Worm (Caenorhabditis elegans) whole organism, young adult: Measurements from ENCODE around the gene hil-7.
"Not testable (repeated sequence)": the region's sequence is repeated elsewhere in the genome, so short reads cannot be mapped to it uniquely, and the experiment has no call there.

ENCODE experiments used
- B0336.3 ChIP-seq: fragments of 200-800 bp; sonication (Bioruptor generic); IDR thresholded peaks from 2 replicates; pipeline ENCODE4 v1.3.6; 2022; ENCODE audit warnings: missing genetic modification characterization, missing compliant biosample characterization
- C06A6.2 ChIP-seq: fragments of 200-800 bp; sonication (Bioruptor generic); conservative IDR thresholded peaks from 2 replicates; pipeline ENCODE4 v1.3.6; 2022; ENCODE audit warnings: missing genetic modification characterization, missing compliant biosample characterization
- C17E4.6 ChIP-seq: fragments of 200-800 bp; sonication (Bioruptor generic); IDR thresholded peaks from 2 replicates; pipeline ENCODE4 v1.3.6; 2022; ENCODE audit warnings: missing genetic modification reagents, missing genetic modification characterization, missing compliant biosample characterization
- F10E7.11 ChIP-seq: sonication (generic microtip); optimal IDR thresholded peaks from 2 replicates; lab custom pipeline; 2017; ENCODE audit warnings: mild to moderate bottlenecking, missing genetic modification characterization, moderate library complexity, missing compliant biosample characterization
- F22D6.2 ChIP-seq: sonication (generic microtip); optimal IDR thresholded peaks from 2 replicates; lab custom pipeline; 2016; ENCODE audit warnings: mild to moderate bottlenecking, missing genetic modification characterization, missing compliant biosample characterization
- F37B4.10 ChIP-seq: fragments of 200-800 bp; sonication (Bioruptor generic); IDR thresholded peaks from 2 replicates; pipeline ENCODE4 v1.3.6; 2022; ENCODE audit warnings: missing genetic modification characterization, missing compliant biosample characterization
- F57A8.1 ChIP-seq: fragments of 200-800 bp; sonication (Bioruptor generic); optimal IDR thresholded peaks from 2 replicates; lab custom pipeline; 2018; ENCODE audit warnings: mild to moderate bottlenecking, missing genetic modification characterization, moderate library complexity, missing compliant biosample characterization
- F57C9.4 ChIP-seq: sonication (generic microtip); optimal IDR thresholded peaks from 2 replicates; lab custom pipeline; 2017; ENCODE audit warnings: mild to moderate bottlenecking, missing genetic modification characterization, missing compliant biosample characterization
- K12H6.12 ChIP-seq: fragments of 200-800 bp; sonication (Bioruptor generic); optimal IDR thresholded peaks from 2 replicates; lab custom pipeline; 2018; ENCODE audit warnings: mild to moderate bottlenecking, missing genetic modification characterization, missing compliant biosample characterization
- Y79H2A.3 ChIP-seq: fragments of 200-800 bp; sonication (Bioruptor generic); conservative IDR thresholded peaks from 2 replicates; pipeline ENCODE4 v1.3.6; 2022; ENCODE audit warnings: missing genetic modification reagents, missing genetic modification characterization, missing compliant biosample characterization
- Y95B8A.8 ChIP-seq: fragments of 200-800 bp; sonication (Bioruptor generic); IDR thresholded peaks from 2 replicates; pipeline ENCODE4 v1.3.6; 2022; ENCODE audit warnings: missing genetic modification reagents, missing genetic modification characterization, missing compliant biosample characterization
- akir-1 ChIP-seq: fragments of 200-800 bp; sonication (Bioruptor generic); optimal IDR thresholded peaks from 2 replicates; lab custom pipeline; 2018; ENCODE audit warnings: mild to moderate bottlenecking, missing genetic modification characterization, moderate library complexity, missing compliant biosample characterization
- atf-7 ChIP-seq: sonication (generic microtip); optimal IDR thresholded peaks from 2 replicates; lab custom pipeline; 2017; ENCODE audit warnings: mild to moderate bottlenecking, missing genetic modification characterization, missing compliant biosample characterization
- athp-1 ChIP-seq: sonication (generic microtip); optimal IDR thresholded peaks from 2 replicates; lab custom pipeline; 2017; ENCODE audit warnings: mild to moderate bottlenecking, missing genetic modification characterization, missing compliant biosample characterization
- attf-3 ChIP-seq: fragments of 200-800 bp; sonication (Bioruptor generic); conservative IDR thresholded peaks from 2 replicates; pipeline ENCODE4 v1.3.6; 2022; ENCODE audit warnings: missing genetic modification reagents, missing genetic modification characterization, missing compliant biosample characterization
- attf-5 ChIP-seq: fragments of 200-800 bp; sonication (Bioruptor generic); optimal IDR thresholded peaks from 2 replicates; lab custom pipeline; 2018; ENCODE audit warnings: mild to moderate bottlenecking, missing genetic modification characterization, missing compliant biosample characterization
- ccch-3 ChIP-seq: fragments of 200-800 bp; sonication (Bioruptor generic); optimal IDR thresholded peaks from 2 replicates; lab custom pipeline; 2018; ENCODE audit warnings: mild to moderate bottlenecking, missing genetic modification characterization, missing compliant biosample characterization
- cebp-1 ChIP-seq, 2 experiments: fragments of 200-800 bp in 1 of 2; sonication (Bioruptor generic) in 1 of 2; sonication (generic microtip) in 1 of 2; IDR thresholded peaks in 1 of 2; optimal IDR thresholded peaks in 1 of 2; 2 replicates each; pipeline versions ENCODE4 v1.3.6 to Lab custom; 2017 to 2022; ENCODE audit warnings: missing compliant biosample characterization in 2 of 2, missing genetic modification characterization in 2 of 2, mild to moderate bottlenecking in 1 of 2, missing genetic modification reagents in 1 of 2, moderate library complexity in 1 of 2
- ceh-100 ChIP-seq: fragments of 200-800 bp; sonication (Bioruptor generic); IDR thresholded peaks from 2 replicates; pipeline ENCODE4 v1.3.6; 2022; ENCODE audit warnings: missing genetic modification reagents, missing genetic modification characterization, missing compliant biosample characterization
- ceh-91 ChIP-seq: fragments of 200-800 bp; sonication (Bioruptor generic); IDR thresholded peaks from 2 replicates; pipeline ENCODE4 v1.3.6; 2022; ENCODE audit warnings: missing genetic modification reagents, missing genetic modification characterization, missing compliant biosample characterization
- chd-7 ChIP-seq: sonication (generic microtip); optimal IDR thresholded peaks from 2 replicates; lab custom pipeline; 2016; ENCODE audit warnings: mild to moderate bottlenecking, missing genetic modification characterization, moderate library complexity, missing compliant biosample characterization
- dpff-1 ChIP-seq: sonication (generic microtip); optimal IDR thresholded peaks from 2 replicates; lab custom pipeline; 2017; ENCODE audit warnings: mild to moderate bottlenecking, missing genetic modification characterization, missing compliant biosample characterization
- egrh-3 ChIP-seq: fragments of 200-800 bp; sonication (Bioruptor generic); IDR thresholded peaks from 2 replicates; pipeline ENCODE4 v1.3.6; 2022; ENCODE audit warnings: missing genetic modification reagents, missing genetic modification characterization, missing compliant biosample characterization
- ekl-4 ChIP-seq: fragments of 200-800 bp; sonication (Bioruptor generic); IDR thresholded peaks from 2 replicates; pipeline ENCODE4 v1.3.6; 2022; ENCODE audit warnings: missing genetic modification reagents, missing genetic modification characterization, missing compliant biosample characterization
- him-1 ChIP-seq: sonication (generic microtip); optimal IDR thresholded peaks from 2 replicates; lab custom pipeline; 2016; ENCODE audit warnings: missing genotype, missing genetic modification reagents, missing genetic modification characterization, missing compliant biosample characterization
- let-526 ChIP-seq: fragments of 200-800 bp; sonication (Bioruptor generic); IDR thresholded peaks from 2 replicates; pipeline ENCODE4 v1.3.6; 2022; ENCODE audit warnings: missing genetic modification reagents, missing genetic modification characterization, missing compliant biosample characterization
- lsy-27 ChIP-seq: sonication (generic microtip); optimal IDR thresholded peaks from 2 replicates; lab custom pipeline; 2017; ENCODE audit warnings: missing genetic modification characterization, mild to moderate bottlenecking, missing compliant biosample characterization, antibody characterized with exemption, missing genotype, borderline replicate concordance; ENCODE audit not compliant: insufficient read depth
- mes-4 ChIP-seq: sonication (generic microtip); optimal IDR thresholded peaks from 2 replicates; lab custom pipeline; 2016; ENCODE audit warnings: missing genotype, missing genetic modification characterization, missing compliant biosample characterization
- nfyb-1 ChIP-seq: fragments of 200-800 bp; sonication (Bioruptor generic); IDR thresholded peaks from 2 replicates; pipeline ENCODE4 v1.3.6; 2022; ENCODE audit warnings: missing genetic modification reagents, missing genetic modification characterization, missing compliant biosample characterization
- nhr-179 ChIP-seq: sonication (generic microtip); optimal IDR thresholded peaks from 2 replicates; lab custom pipeline; 2016; ENCODE audit warnings: mild to moderate bottlenecking, missing genetic modification characterization, missing compliant biosample characterization
- nhr-27 ChIP-seq: fragments of 200-800 bp; sonication (Bioruptor generic); optimal IDR thresholded peaks from 2 replicates; lab custom pipeline; 2018; ENCODE audit warnings: mild to moderate bottlenecking, missing genetic modification characterization, moderate library complexity, missing compliant biosample characterization
- nhr-80 ChIP-seq: sonication (generic microtip); optimal IDR thresholded peaks from 2 replicates; lab custom pipeline; 2016; ENCODE audit warnings: missing genetic modification characterization, missing compliant biosample characterization
- rec-8 ChIP-seq, 2 experiments: sonication (generic microtip); optimal IDR thresholded peaks; 2 replicates each; lab custom pipeline; 2016; ENCODE audit warnings: mild to moderate bottlenecking in 2 of 2, missing genetic modification characterization in 2 of 2, missing genetic modification reagents in 2 of 2, missing genotype in 2 of 2, missing biosample characterization in 1 of 2, missing compliant biosample characterization in 1 of 2, moderate library complexity in 1 of 2
- sea-2 ChIP-seq: fragments of 200-800 bp; sonication (Bioruptor generic); IDR thresholded peaks from 2 replicates; pipeline ENCODE4 v1.3.6; 2022; ENCODE audit warnings: missing genetic modification characterization, missing compliant biosample characterization
- sptf-2 ChIP-seq: fragments of 200-800 bp; sonication (Bioruptor generic); optimal IDR thresholded peaks from 2 replicates; lab custom pipeline; 2018; ENCODE audit warnings: mild to moderate bottlenecking, missing genetic modification characterization, missing compliant biosample characterization
- tbp1 ChIP-seq: fragments of 200-800 bp; sonication (Bioruptor generic); optimal IDR thresholded peaks from 2 replicates; lab custom pipeline; 2018; ENCODE audit warnings: mild to moderate bottlenecking, missing genetic modification characterization, missing compliant biosample characterization
- tbx-9 ChIP-seq: sonication (generic microtip); optimal IDR thresholded peaks from 2 replicates; lab custom pipeline; 2016; ENCODE audit warnings: borderline replicate concordance, missing genetic modification characterization, inconsistent platforms, missing compliant biosample characterization
- zfh-2 ChIP-seq: fragments of 200-800 bp; sonication (Bioruptor generic); conservative IDR thresholded peaks from 2 replicates; pipeline ENCODE4 v1.3.6; 2022; ENCODE audit warnings: missing genetic modification reagents, missing genetic modification characterization, missing compliant biosample characterization
- ztf-18 ChIP-seq: sonication (generic microtip); optimal IDR thresholded peaks from 2 replicates; lab custom pipeline; 2016; ENCODE audit warnings: missing genotype, mild to moderate bottlenecking, missing genetic modification characterization, missing compliant biosample characterization
- ztf-26 ChIP-seq: sonication (generic microtip); optimal IDR thresholded peaks from 2 replicates; lab custom pipeline; 2017; ENCODE audit warnings: missing genetic modification characterization, missing compliant biosample characterization
- ztf-28 ChIP-seq: fragments of 200-800 bp; sonication (Bioruptor generic); IDR thresholded peaks from 2 replicates; pipeline ENCODE4 v1.3.6; 2022; ENCODE audit warnings: missing genetic modification reagents, missing genetic modification characterization, missing compliant biosample characterization
- ztf-3 ChIP-seq: fragments of 200-800 bp; sonication (Bioruptor generic); optimal IDR thresholded peaks from 2 replicates; lab custom pipeline; 2018; ENCODE audit warnings: mild to moderate bottlenecking, missing genetic modification characterization, missing compliant biosample characterization

Gene hil-7

ce11 chrIV:6597918-6598317 is 48.2 kb upstream of the hil-7 start, which contains the start of gene nspb-4:
Gene nspb-4, plus strand, starts transcription at chrIV:6598218.
- TF ChIP-seq tbx-9; atf-7 (tag; lab: Kevin White, UChicago); akir-1 (GFP tag; lab: Kevin White, UChicago): not testable (repeated sequence)

- not testable (repeated sequence) for TF ChIP-seq B0336.3 (GFP tag; lab: Robert Waterston, UW); mes-4 (tag; lab: Kevin White, UChicago); K12H6.12 (tag; lab: Kevin White, UChicago)
These were observed 47.4 kb upstream of the hil-7 start, which contains the start of gene nspb-5 for ce11 chrIV:6598740-6599139. Gene nspb-5, plus strand, starts transcription at chrIV:6599040.

- TF ChIP-seq Y95B8A.8 (GFP tag; lab: Robert Waterston, UW) (no peak), ztf-28 (GFP tag; lab: Robert Waterston, UW) (no peak), Y79H2A.3 (GFP tag; lab: Robert Waterston, UW) (no peak), nhr-27 (tag; lab: Kevin White, UChicago) (no peak), ccch-3 (GFP tag; lab: Kevin White, UChicago) (no peak), sea-2 (GFP tag; lab: Robert Waterston, UW) (no peak), F37B4.10 (GFP tag; lab: Robert Waterston, UW) (no peak), chd-7 (tag; lab: Kevin White, UChicago) (no peak), F10E7.11 (tag; lab: Kevin White, UChicago) (no peak), ztf-26 (tag; lab: Kevin White, UChicago) (no peak), athp-1 (tag; lab: Kevin White, UChicago) (no peak), zfh-2 (no peak), ztf-3 (GFP tag; lab: Kevin White, UChicago) (no peak), ekl-4 (no peak)
These were observed 46.7 kb upstream of the hil-7 start, which contains the start of gene F38A5.8 for ce11 chrIV:6599447-6599846. Gene F38A5.8, plus strand, starts transcription at chrIV:6599747.

ce11 chrIV:6601213-6601724 is 44.8 kb upstream of the hil-7 start, which contains the start of gene sup-36:
Gene sup-36, plus strand, starts transcription at chrIV:6601674.
- TF ChIP-seq ceh-100 = no peak
- no peak for TF ChIP-seq F57A8.1
- no peak for TF ChIP-seq nhr-179 (tag; lab: Kevin White, UChicago)
- TF ChIP-seq attf-5 (GFP tag; lab: Kevin White, UChicago) = peak; percentile 46
- peak; percentile 84 for TF ChIP-seq cebp-1 (GFP tag; IDR thresholded peaks at IDR 0.05; lab: Robert Waterston, UW)
- TF ChIP-seq cebp-1 (tag; optimal IDR thresholded peaks at IDR 0.05; lab: Kevin White, UChicago) = peak; percentile 90
- TF ChIP-seq rec-8 (tag; optimal IDR thresholded peaks at IDR 0.05; lab: Kevin White, UChicago) = no peak
- TF ChIP-seq ztf-3 (GFP tag; lab: Kevin White, UChicago) = no peak
- peak; percentile 31 for TF ChIP-seq nhr-80 (tag; lab: Kevin White, UChicago)
- no peak for TF ChIP-seq let-526 (GFP tag; lab: Robert Waterston, UW)
- TF ChIP-seq sptf-2 (GFP tag; lab: Kevin White, UChicago) = no peak

- TF ChIP-seq egrh-3 (no peak), dpff-1 (tag; lab: Kevin White, UChicago) (no peak), attf-3 (no peak), atf-7 (tag; lab: Kevin White, UChicago) (no peak), C17E4.6 (GFP tag; lab: Robert Waterston, UW) (no peak), C06A6.2 (no peak), F10E7.11 (tag; lab: Kevin White, UChicago) (no peak), lsy-27 (no peak), tbp1 (GFP tag; lab: Kevin White, UChicago) (no peak), ztf-18 (tag; lab: Kevin White, UChicago) (no peak), ceh-91 (no peak), F57C9.4 (tag; lab: Kevin White, UChicago) (no peak), F22D6.2 (tag; lab: Kevin White, UChicago) (no peak), akir-1 (GFP tag; lab: Kevin White, UChicago) (no peak), nfyb-1 (no peak), him-1 (tag; lab: Kevin White, UChicago) (no peak)
These were observed 43.7 kb upstream of the hil-7 start, which contains the start of gene F15B10.3 for ce11 chrIV:6602376-6602775. Gene F15B10.3, plus strand, starts transcription at chrIV:6602676.
